Fruit fly (Drosophila melanogaster): ENCODE measurements around the gene CG3558.
A peak's percentile ranks its signal among the peaks of the same experiment; 100 is the strongest.

Gene CG3558

dm6 chr2L:3041918-3042615 is 49.4 kb downstream of the CG3558 start, which contains the start of gene CG17261 (continued):
- peak; percentile 37; the same call in 1 of the 3 replicates for TF ChIP-seq CG11695 (GFP tag; IDR thresholded peaks at IDR 0.05)
- peak; percentile 2 for TF ChIP-seq en (GFP tag; optimal IDR thresholded peaks at IDR 0.05)
- TF ChIP-seq vvl (GFP tag; IDR thresholded peaks at IDR 0.05): peak; percentile 30; the same call in 1 of the 2 replicates
- no peak for TF ChIP-seq CG42726 (GFP tag; IDR thresholded peaks at IDR 0.05; ENCODE audit: partially characterized antibody)
- peak; percentile 12 for TF ChIP-seq CG10209 (GFP tag; optimal IDR thresholded peaks at IDR 0.05)
- no peak for TF ChIP-seq CG4707 (GFP tag; optimal IDR thresholded peaks at IDR 0.05)
- TF ChIP-seq CG2678 (tag; optimal IDR thresholded peaks at IDR 0.05): peak; percentile 56
- no peak for TF ChIP-seq gfzf (GFP tag; optimal IDR thresholded peaks at IDR 0.05)
- no peak for TF ChIP-seq CG14667 (GFP tag; IDR thresholded peaks at IDR 0.05)
- peak; percentile 69 for TF ChIP-seq caup (GFP tag; optimal IDR thresholded peaks at IDR 0.05; ENCODE audit: severe bottlenecking)
- TF ChIP-seq luna (GFP tag; optimal IDR thresholded peaks at IDR 0.05): no peak
- peak in 1 of 2 experiments; percentile 84 for TF ChIP-seq Hr78 (GFP tag; optimal IDR thresholded peaks at IDR 0.05)
- peak; percentile 37 for TF ChIP-seq tin (GFP tag; optimal IDR thresholded peaks at IDR 0.05)
- TF ChIP-seq her (GFP tag; optimal IDR thresholded peaks at IDR 0.05): peak; percentile 58
- no peak for TF ChIP-seq Doc3 (GFP tag; IDR thresholded peaks at IDR 0.05; ENCODE audit: partially characterized antibody)
- no peak for TF ChIP-seq CG8290 (GFP tag; optimal IDR thresholded peaks at IDR 0.05)
- peak in 1 of 2 experiments; percentile 70 for TF ChIP-seq CG8290 (tag; optimal IDR thresholded peaks at IDR 0.05)
- TF ChIP-seq CG13624 (GFP tag; optimal IDR thresholded peaks at IDR 0.05): peak; percentile 38
- TF ChIP-seq bab2 (GFP tag; optimal IDR thresholded peaks at IDR 0.05): peak; percentile 28
- peak; percentile 31 for TF ChIP-seq PHDP (tag; optimal IDR thresholded peaks at IDR 0.05)
- TF ChIP-seq gro (GFP tag; optimal IDR thresholded peaks at IDR 0.05): peak; percentile 90
- TF ChIP-seq H2.0 (GFP tag; IDR thresholded peaks at IDR 0.05): 0 out of 2 replicates have a peak, but pooled peaks have one; percentile 14
- TF ChIP-seq ssp (GFP tag; IDR thresholded peaks at IDR 0.05): 0 out of 2 replicates have a peak, but pooled peaks have one; percentile 18
- TF ChIP-seq sens-2 (GFP tag; IDR thresholded peaks at IDR 0.05): no peak
- TF ChIP-seq btn (GFP tag; optimal IDR thresholded peaks at IDR 0.05): no peak
- TF ChIP-seq eve (GFP tag; optimal IDR thresholded peaks at IDR 0.05): no peak
- TF ChIP-seq lab (GFP tag; optimal IDR thresholded peaks at IDR 0.05): peak; percentile 80
- TF ChIP-seq sob (GFP tag; IDR thresholded peaks at IDR 0.05): peak; percentile 47; the same call in 1 of the 2 replicates
- TF ChIP-seq onecut (GFP tag; IDR thresholded peaks at IDR 0.05): no peak
- no peak for TF ChIP-seq CG16779 (GFP tag; IDR thresholded peaks at IDR 0.05)
- peak; percentile 52 for TF ChIP-seq gem (tag; optimal IDR thresholded peaks at IDR 0.05)
- TF ChIP-seq CG18262 (tag; optimal IDR thresholded peaks at IDR 0.05): peak; percentile 4
- no peak for TF ChIP-seq Lhr (GFP tag; optimal IDR thresholded peaks at IDR 0.05)
- peak; percentile 66 for TF ChIP-seq lilli (GFP tag; optimal IDR thresholded peaks at IDR 0.05)
- no peak for TF ChIP-seq fd96Cb (tag; optimal IDR thresholded peaks at IDR 0.05)
- TF ChIP-seq Dek (tag; optimal IDR thresholded peaks at IDR 0.05): peak; percentile 21
- peak; percentile 21 for TF ChIP-seq dm (GFP tag; optimal IDR thresholded peaks at IDR 0.05)
- TF ChIP-seq Deaf1 (tag; optimal IDR thresholded peaks at IDR 0.05): peak; percentile 70
- TF ChIP-seq tx (GFP tag; optimal IDR thresholded peaks at IDR 0.05): peak; percentile 5
- TF ChIP-seq psq (GFP tag; optimal IDR thresholded peaks at IDR 0.05): no peak
- peak; percentile 33 for TF ChIP-seq Xbp1 (GFP tag; optimal IDR thresholded peaks at IDR 0.05)
- TF ChIP-seq ranshi (GFP tag; IDR thresholded peaks at IDR 0.05): 0 out of 2 replicates have a peak, but pooled peaks have one; percentile 5
- TF ChIP-seq Sox102F (GFP tag; optimal IDR thresholded peaks at IDR 0.05): peak; percentile 21
- TF ChIP-seq ems (GFP tag; optimal IDR thresholded peaks at IDR 0.05): peak; percentile 23
- no peak for TF ChIP-seq Hmx (GFP tag; optimal IDR thresholded peaks at IDR 0.05)
- peak; percentile 88 for TF ChIP-seq CG10543 (GFP tag; optimal IDR thresholded peaks at IDR 0.05)
- peak; percentile 7 for TF ChIP-seq unpg (GFP tag; optimal IDR thresholded peaks at IDR 0.05)
- TF ChIP-seq tgo (GFP tag; IDR thresholded peaks at IDR 0.05): peak; percentile 31; the same call in 1 of the 3 replicates
- peak; percentile 86 for TF ChIP-seq CG7987 (GFP tag; optimal IDR thresholded peaks at IDR 0.05)
